Fruit fly (Drosophila melanogaster) whole organism, embryonic: ENCODE data around the gene CG12194.

Source experiments
- Abd-B ChIP-seq: fragments of 200-800 bp; sonication (Bioruptor generic); optimal IDR thresholded peaks from 2 replicates; lab custom pipeline; 2018; ENCODE audit warnings: missing biosample characterization, mild to moderate bottlenecking, missing genetic modification characterization, moderate library complexity
- Bdp1 ChIP-seq: fragments of 200-800 bp; sonication (Bioruptor generic); optimal IDR thresholded peaks from 3 replicates; lab custom pipeline; 2016; ENCODE audit warnings: missing biosample characterization, missing genetic modification characterization
- CG10274 ChIP-seq: fragments of 200-800 bp; sonication (Bioruptor generic); optimal IDR thresholded peaks from 3 replicates; lab custom pipeline; 2017; ENCODE audit warnings: missing biosample characterization, mild to moderate bottlenecking, missing genetic modification characterization
- CG10462 ChIP-seq: fragments of 200-800 bp; sonication (Bioruptor generic); optimal IDR thresholded peaks from 2 replicates; lab custom pipeline; 2016; ENCODE audit warnings: missing biosample characterization, missing genetic modification characterization
- CG11093 ChIP-seq: fragments of 200-800 bp; sonication (Bioruptor generic); IDR thresholded peaks from 3 replicates; pipeline ENCODE4 v1.3.6; 2022; ENCODE audit warnings: missing biosample characterization, missing genetic modification characterization
- CG12659 ChIP-seq: fragments of 200-800 bp; sonication (Bioruptor generic); optimal IDR thresholded peaks from 3 replicates; lab custom pipeline; 2017; ENCODE audit warnings: mild to moderate bottlenecking, missing biosample characterization, missing genetic modification reagents, missing genetic modification characterization
- CG1603 ChIP-seq: fragments of 200-800 bp; sonication (Bioruptor generic); optimal IDR thresholded peaks from 2 replicates; lab custom pipeline; 2019; ENCODE audit warnings: missing biosample characterization, mild to moderate bottlenecking, missing genetic modification characterization, moderate library complexity
- CG16863 ChIP-seq: fragments of 200-800 bp; sonication (Bioruptor generic); optimal IDR thresholded peaks from 3 replicates; lab custom pipeline; 2016; ENCODE audit warnings: missing biosample characterization, missing genetic modification characterization
- CG2889 ChIP-seq: fragments of 200-800 bp; sonication (Bioruptor generic); IDR thresholded peaks from 3 replicates; pipeline ENCODE4 v1.3.6; 2022; ENCODE audit warnings: missing biosample characterization, missing genetic modification characterization
- CG32532 ChIP-seq: fragments of 200-800 bp; sonication (Bioruptor generic); IDR thresholded peaks from 2 replicates; pipeline ENCODE4 v1.3.6; 2022; ENCODE audit warnings: missing biosample characterization, missing genetic modification characterization
- CG3838 ChIP-seq: fragments of 200-800 bp; sonication (Bioruptor generic); optimal IDR thresholded peaks from 3 replicates; lab custom pipeline; 2016; ENCODE audit warnings: missing biosample characterization, missing genetic modification characterization
- CG4360 ChIP-seq: fragments of 200-800 bp; sonication (Bioruptor generic); IDR thresholded peaks from 2 replicates; pipeline ENCODE4 v1.3.6; 2022; ENCODE audit warnings: missing biosample characterization, missing genetic modification characterization
- CG5180 ChIP-seq: fragments of 200-800 bp; sonication (Bioruptor generic); optimal IDR thresholded peaks from 3 replicates; lab custom pipeline; 2017; ENCODE audit warnings: missing biosample characterization, missing genetic modification characterization, mild to moderate bottlenecking, moderate library complexity, missing genetic modification reagents
- CG7372 ChIP-seq: fragments of 200-800 bp; sonication (Bioruptor generic); IDR thresholded peaks from 2 replicates; pipeline ENCODE4 v1.3.6; 2022; ENCODE audit warnings: missing biosample characterization, missing genetic modification characterization
- CG8359 ChIP-seq: fragments of 200-800 bp; sonication (Bioruptor generic); optimal IDR thresholded peaks from 2 replicates; lab custom pipeline; 2017; ENCODE audit warnings: missing biosample characterization, mild to moderate bottlenecking, missing genetic modification characterization, borderline replicate concordance
- CkIIα-i1 ChIP-seq: fragments of 200-800 bp; sonication (Bioruptor generic); IDR thresholded peaks from 2 replicates; pipeline ENCODE4 v1.3.6; 2022; ENCODE audit warnings: missing biosample characterization, missing genetic modification characterization
- D19A ChIP-seq: fragments of 200-800 bp; optimal IDR thresholded peaks from 3 replicates; lab custom pipeline; 2019; ENCODE audit warnings: missing biosample characterization, mild to moderate bottlenecking, missing genetic modification characterization, moderate library complexity
- Doc3 ChIP-seq: fragments of 200-800 bp; sonication (Bioruptor generic); IDR thresholded peaks from 3 replicates; pipeline ENCODE4 v1.3.6; 2022; ENCODE audit warnings: missing biosample characterization, missing genetic modification characterization; ENCODE audit not compliant: partially characterized antibody
- Dref ChIP-seq: fragments of 200-800 bp; sonication (Bioruptor generic); IDR thresholded peaks from 2 replicates; pipeline ENCODE4 v1.3.6; 2022; ENCODE audit warnings: missing biosample characterization, missing genetic modification characterization
- E2f1 ChIP-seq: fragments of 200-800 bp; sonication (Bioruptor generic); IDR thresholded peaks from 2 replicates; pipeline ENCODE4 v1.3.6; 2022; ENCODE audit warnings: missing biosample characterization, missing genetic modification characterization
- E2f2 ChIP-seq: fragments of 200-800 bp; sonication (Bioruptor generic); IDR thresholded peaks from 2 replicates; pipeline ENCODE4 v1.3.6; 2022; ENCODE audit warnings: missing biosample characterization, missing genetic modification characterization
- Fer1 ChIP-seq: fragments of 200-800 bp; sonication (Bioruptor generic); optimal IDR thresholded peaks from 2 replicates; lab custom pipeline; 2017; ENCODE audit warnings: missing biosample characterization, mild to moderate bottlenecking, missing genetic modification characterization
- Hr3 ChIP-seq: fragments of 200-800 bp; sonication (Bioruptor generic); optimal IDR thresholded peaks from 3 replicates; lab custom pipeline; 2016; ENCODE audit warnings: missing biosample characterization, missing genetic modification characterization
- Hr39 ChIP-seq: fragments of >200 bp; optimal IDR thresholded peaks from 2 replicates; lab custom pipeline; 2017
- Hsf ChIP-seq: fragments of 200-800 bp; sonication (Bioruptor generic); optimal IDR thresholded peaks from 3 replicates; lab custom pipeline; 2016; ENCODE audit warnings: missing biosample characterization, missing genetic modification characterization
- Lhr ChIP-seq: fragments of 200-800 bp; sonication (Bioruptor generic); optimal IDR thresholded peaks from 3 replicates; lab custom pipeline; 2017; ENCODE audit warnings: mild to moderate bottlenecking, missing biosample characterization, missing genetic modification reagents, missing genetic modification characterization
- Opbp ChIP-seq: fragments of 200-800 bp; sonication (Bioruptor generic); IDR thresholded peaks from 3 replicates; pipeline ENCODE4 v1.3.6; 2022; ENCODE audit warnings: missing biosample characterization, missing genetic modification characterization; ENCODE audit not compliant: partially characterized antibody
- Ptx1 ChIP-seq: fragments of 200-800 bp; sonication (Bioruptor generic); IDR thresholded peaks from 2 replicates; pipeline ENCODE4 v1.3.6; 2022; ENCODE audit warnings: missing biosample characterization, missing genetic modification characterization
- Sry-β ChIP-seq: fragments of 200-800 bp; sonication (Bioruptor generic); optimal IDR thresholded peaks from 2 replicates; lab custom pipeline; 2018; ENCODE audit warnings: missing biosample characterization, mild to moderate bottlenecking, missing genetic modification characterization, moderate library complexity
- abd-A ChIP-seq: fragments of 200-800 bp; sonication (Bioruptor generic); optimal IDR thresholded peaks from 3 replicates; lab custom pipeline; 2019; ENCODE audit warnings: missing biosample characterization, mild to moderate bottlenecking, missing genetic modification characterization, moderate library complexity
- az2 ChIP-seq: fragments of 200-800 bp; sonication (Bioruptor generic); optimal IDR thresholded peaks from 3 replicates; lab custom pipeline; 2016; ENCODE audit warnings: missing biosample characterization, missing genetic modification characterization
- br ChIP-seq: fragments of >200 bp; optimal IDR thresholded peaks from 2 replicates; lab custom pipeline; 2017
- chinmo ChIP-seq: fragments of 200-800 bp; sonication (Bioruptor generic); IDR thresholded peaks from 4 replicates; pipeline ENCODE4 v1.3.6; 2022; ENCODE audit warnings: missing biosample characterization, missing genetic modification characterization; ENCODE audit not compliant: partially characterized antibody
- dmrt11E ChIP-seq: fragments of 200-800 bp; sonication (Bioruptor generic); optimal IDR thresholded peaks from 3 replicates; lab custom pipeline; 2018; ENCODE audit warnings: missing biosample characterization, mild to moderate bottlenecking, missing genetic modification characterization, moderate library complexity
- gcm ChIP-seq: fragments of 200-800 bp; sonication (Bioruptor generic); optimal IDR thresholded peaks from 2 replicates; lab custom pipeline; 2019; ENCODE audit warnings: missing biosample characterization, mild to moderate bottlenecking, missing genetic modification characterization, moderate library complexity
- gfzf ChIP-seq: fragments of 200-800 bp; sonication (Bioruptor generic); optimal IDR thresholded peaks from 2 replicates; lab custom pipeline; 2016; ENCODE audit warnings: missing biosample characterization, mild to moderate bottlenecking, missing genetic modification characterization, moderate library complexity
- gsb ChIP-seq: fragments of 200-800 bp; sonication (Bioruptor generic); IDR thresholded peaks from 2 replicates; pipeline ENCODE4 v1.3.6; 2022; ENCODE audit warnings: missing biosample characterization, missing genetic modification characterization
- hkb ChIP-seq, 2 experiments: fragments of 200-800 bp in 1 of 2; fragments of >200 bp in 1 of 2; sonication (Bioruptor generic) in 1 of 2; IDR thresholded peaks in 1 of 2; optimal IDR thresholded peaks in 1 of 2; 2 replicates each; pipeline versions ENCODE4 v1.3.6 to Lab custom; 2017 to 2022; ENCODE audit warnings: missing biosample characterization in 1 of 2, missing genetic modification characterization in 1 of 2
- jing ChIP-seq: fragments of 200-800 bp; sonication (Bioruptor generic); optimal IDR thresholded peaks from 2 replicates; lab custom pipeline; 2018; ENCODE audit warnings: missing biosample characterization, mild to moderate bottlenecking, missing genetic modification characterization
- kay ChIP-seq: fragments of 200-800 bp; sonication (Bioruptor generic); optimal IDR thresholded peaks from 2 replicates; lab custom pipeline; 2016; ENCODE audit warnings: missing biosample characterization, missing genetic modification characterization
- lola ChIP-seq, 3 experiments: fragments of >200 bp in 2 of 3; fragments of 200-800 bp in 1 of 3; sonication (Bioruptor generic) in 1 of 3; optimal IDR thresholded peaks; 2 replicates each; lab custom pipeline; 2017 to 2019; ENCODE audit warnings: missing biosample characterization in 3 of 3, missing genetic modification characterization in 3 of 3, mild to moderate bottlenecking in 1 of 3, moderate library complexity in 1 of 3
- nom ChIP-seq: fragments of 200-800 bp; sonication (Bioruptor generic); optimal IDR thresholded peaks from 2 replicates; lab custom pipeline; 2017; ENCODE audit warnings: missing biosample characterization, missing genetic modification characterization, mild to moderate bottlenecking, moderate library complexity, missing genetic modification reagents
- pnt ChIP-seq: fragments of 200-800 bp; sonication (Bioruptor generic); optimal IDR thresholded peaks from 3 replicates; lab custom pipeline; 2016; ENCODE audit warnings: missing biosample characterization, missing genetic modification characterization
- sisA ChIP-seq: fragments of 200-800 bp; sonication (Bioruptor generic); IDR thresholded peaks from 2 replicates; pipeline ENCODE4 v1.3.6; 2022; ENCODE audit warnings: missing biosample characterization, missing genetic modification characterization
- slbo ChIP-seq: fragments of 200-800 bp; sonication (Bioruptor generic); IDR thresholded peaks from 2 replicates; pipeline ENCODE4 v1.3.6; 2022; ENCODE audit warnings: missing biosample characterization, missing genetic modification characterization
- unpg ChIP-seq: fragments of 200-800 bp; sonication (Bioruptor generic); optimal IDR thresholded peaks from 3 replicates; lab custom pipeline; 2018; ENCODE audit warnings: missing biosample characterization, mild to moderate bottlenecking, missing genetic modification characterization, moderate library complexity
- usp ChIP-seq: fragments of >200 bp; optimal IDR thresholded peaks from 2 replicates; lab custom pipeline; 2017; ENCODE audit warnings: missing biosample characterization, missing genetic modification characterization
- zen2 ChIP-seq: fragments of 200-800 bp; sonication (Bioruptor generic); IDR thresholded peaks from 3 replicates; pipeline ENCODE4 v1.3.6; 2022; ENCODE audit warnings: missing biosample characterization, missing genetic modification characterization; ENCODE audit not compliant: partially characterized antibody

CG12194 gene

DNA sequence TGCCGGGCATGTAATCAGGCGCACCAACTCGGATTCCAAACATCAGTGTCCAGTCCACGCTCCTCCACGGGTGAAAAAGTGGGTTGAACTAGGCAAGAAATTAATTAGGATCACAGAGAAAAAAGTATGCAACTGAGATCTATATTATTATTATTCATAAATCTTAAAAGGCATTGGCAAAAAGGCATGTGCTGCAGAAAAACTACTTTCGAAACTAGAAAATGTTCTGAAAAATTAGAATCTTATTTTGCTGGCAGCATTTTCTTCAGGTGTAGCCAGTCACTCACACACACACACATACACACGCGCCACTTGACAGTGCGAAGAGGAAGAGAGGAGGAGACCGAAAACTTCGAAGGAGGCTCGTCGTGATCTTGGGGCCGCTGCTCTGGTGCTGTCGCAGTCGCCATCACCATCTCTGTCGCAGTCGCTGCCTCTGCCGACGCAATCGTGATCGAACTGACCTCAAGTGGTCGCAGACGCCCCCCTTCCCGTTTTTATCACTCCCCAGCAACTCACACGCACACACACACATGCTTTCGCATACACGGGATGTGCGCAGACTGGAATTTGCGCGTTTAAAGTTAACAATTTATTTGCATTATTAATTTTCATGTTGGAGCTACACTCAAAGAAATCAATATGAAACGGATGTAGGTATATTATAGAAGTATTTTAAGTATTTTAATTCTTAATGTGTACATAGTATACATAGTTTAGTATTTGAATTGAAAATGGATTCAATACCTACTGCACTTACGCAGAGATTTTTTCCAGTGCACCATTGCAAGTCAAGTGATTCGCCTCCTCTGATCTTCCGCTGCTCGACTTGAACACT lies 49.5 kb downstream of the CG12194 start (continued):
- no peak for TF ChIP-seq CG3838 (GFP tag; lab: Kevin White, UChicago)
- peak; percentile 42 for TF ChIP-seq Abd-B (GFP tag; lab: Kevin White, UChicago)
- peak; percentile 40 for TF ChIP-seq jing (GFP tag; lab: Kevin White, UChicago)
- peak; percentile 57; the same call in 2 of the 3 replicates for TF ChIP-seq CG2889 (GFP tag; lab: Robert Waterston, UW)
- no peak; the same call in 1 of the 2 replicates for TF ChIP-seq gsb (GFP tag; lab: Robert Waterston, UW)
- no peak for TF ChIP-seq Lhr (GFP tag; lab: Kevin White, UChicago)
- no peak for TF ChIP-seq CG16863
- TF ChIP-seq CkIIα-i1 (GFP tag; lab: Robert Waterston, UW): no peak
- peak; percentile 67 for TF ChIP-seq E2f1 (GFP tag; lab: Robert Waterston, UW)
- peak; percentile 56 for TF ChIP-seq Fer1 (GFP tag; lab: Kevin White, UChicago)
- TF ChIP-seq zen2 (GFP tag; lab: Robert Waterston, UW): no peak
- no peak for TF ChIP-seq br (lab: Kevin White, UChicago)
- peak; percentile 90 for TF ChIP-seq nom (GFP tag; lab: Kevin White, UChicago)
- 0 out of 3 replicates have a peak, but pooled peaks have one; percentile 20 for TF ChIP-seq CG11093 (GFP tag; lab: Robert Waterston, UW)
- TF ChIP-seq Bdp1 (GFP tag; lab: Kevin White, UChicago): no peak
- peak; percentile 15 for TF ChIP-seq gcm (GFP tag; lab: Kevin White, UChicago)
- TF ChIP-seq slbo: peak; percentile 81
- TF ChIP-seq Ptx1 (GFP tag; lab: Robert Waterston, UW): peak; percentile 80
- no peak for TF ChIP-seq usp (GFP tag; lab: Kevin White, UChicago)
- peak in 1 of 3 experiments; percentile 23 for TF ChIP-seq lola (GFP tag; optimal IDR thresholded peaks at IDR 0.05; lab: Kevin White, UChicago)
- TF ChIP-seq Hr3 (GFP tag; lab: Kevin White, UChicago): peak; percentile 25
- no peak for TF ChIP-seq Sry-β
- TF ChIP-seq CG10274: peak; percentile 14
- no peak for TF ChIP-seq hkb (optimal IDR thresholded peaks at IDR 0.05; lab: Kevin White, UChicago)
- TF ChIP-seq hkb (GFP tag; IDR thresholded peaks at IDR 0.05; lab: Robert Waterston, UW): peak; percentile 75
- TF ChIP-seq CG7372 (GFP tag; lab: Robert Waterston, UW): peak; percentile 53; the same call in 1 of the 2 replicates
- TF ChIP-seq E2f2: no peak
- TF ChIP-seq CG1603 (tag; lab: Kevin White, UChicago): peak; percentile 85
- peak; percentile 10 for TF ChIP-seq CG5180 (GFP tag; lab: Kevin White, UChicago)
- peak; percentile 4 for TF ChIP-seq D19A (tag; lab: Kevin White, UChicago)
- no peak for TF ChIP-seq Hr39 (lab: Kevin White, UChicago)
- peak; percentile 63 for TF ChIP-seq sisA
- TF ChIP-seq Hsf (GFP tag; lab: Kevin White, UChicago): peak; percentile 56
- TF ChIP-seq CG32532: peak; percentile 79
- TF ChIP-seq CG4360: no peak
- TF ChIP-seq chinmo (GFP tag; lab: Robert Waterston, UW): peak; percentile 58; the same call in 2 of the 4 replicates
- peak; percentile 18 for TF ChIP-seq CG12659 (GFP tag; lab: Kevin White, UChicago)
- TF ChIP-seq gfzf (GFP tag; lab: Kevin White, UChicago): no peak
- no peak for TF ChIP-seq Doc3 (GFP tag; lab: Robert Waterston, UW)
- no peak for TF ChIP-seq abd-A (tag; lab: Kevin White, UChicago)
- peak; percentile 39 for TF ChIP-seq pnt (GFP tag; lab: Kevin White, UChicago)
- no peak for TF ChIP-seq CG10462
- no peak for TF ChIP-seq kay
- peak; percentile 56 for TF ChIP-seq az2
- TF ChIP-seq dmrt11E (tag; lab: Kevin White, UChicago): peak; percentile 66
- TF ChIP-seq Opbp (GFP tag; lab: Robert Waterston, UW): no peak
- no peak for TF ChIP-seq CG8359
- TF ChIP-seq unpg (GFP tag; lab: Kevin White, UChicago): peak; percentile 78
- TF ChIP-seq Dref (GFP tag; lab: Robert Waterston, UW): no peak
